Worm (Caenorhabditis elegans) whole organism, midembryonic: ENCODE measurements around the gene rnh-1.2.

Experiments used
- flt-1 ChIP-seq: fragments of 200-800 bp; sonication (Bioruptor generic); IDR thresholded peaks from 2 replicates; pipeline ENCODE4 v1.3.6; 2022; ENCODE audit warnings: missing genetic modification characterization, missing compliant biosample characterization
- med-1 ChIP-seq: sonication (generic microtip); optimal IDR thresholded peaks from 2 replicates; lab custom pipeline; 2017; ENCODE audit warnings: missing genetic modification characterization, mild to moderate bottlenecking, missing compliant biosample characterization, antibody characterized with exemption, missing genetic modification reagents; ENCODE audit not compliant: insufficient read depth
- ref-1 ChIP-seq: fragments of 200-800 bp; sonication (Bioruptor generic); conservative IDR thresholded peaks from 2 replicates; pipeline ENCODE4 v1.3.6; 2022; ENCODE audit warnings: missing genetic modification reagents, missing genetic modification characterization, missing compliant biosample characterization
- tab-1 ChIP-seq: fragments of 200-800 bp; sonication (Bioruptor generic); IDR thresholded peaks from 2 replicates; pipeline ENCODE4 v1.3.6; 2022; ENCODE audit warnings: missing genetic modification characterization, missing compliant biosample characterization

- no peak for TF ChIP-seq med-1 (GFP tag; lab: Kevin White, UChicago)
- TF ChIP-seq ref-1 (GFP tag; lab: Robert Waterston, UW) = no peak
- no peak for TF ChIP-seq tab-1 (GFP tag; lab: Robert Waterston, UW)
- no peak for TF ChIP-seq flt-1 (GFP tag; lab: Robert Waterston, UW)
Observed at ce11 chrII:9791185-9791584, 50.6 kb downstream of the rnh-1.2 start.
